Fruit fly (Drosophila melanogaster) Kc167 (cell line): ENCODE measurements around the gene MTA1-like.

Experiments
- Myc ChIP-seq: fragments of >200 bp; optimal IDR thresholded peaks from 2 replicates; lab custom pipeline; 2017; ENCODE audit warnings: missing external identifiers
- Sin3A ChIP-seq: fragments of >200 bp; optimal IDR thresholded peaks from 2 replicates; lab custom pipeline; 2018; ENCODE audit warnings: missing external identifiers
- h ChIP-seq: fragments of >200 bp; optimal IDR thresholded peaks from 3 replicates; lab custom pipeline; 2018; ENCODE audit warnings: missing external identifiers
- insv ChIP-seq: fragments of >200 bp; optimal IDR thresholded peaks from 3 replicates; lab custom pipeline; 2018; ENCODE audit warnings: missing external identifiers
- psq ChIP-seq: fragments of >200 bp; optimal IDR thresholded peaks from 2 replicates; lab custom pipeline; 2017; ENCODE audit warnings: missing external identifiers
- ttk ChIP-seq: sonication (Bioruptor generic); optimal IDR thresholded peaks from 2 replicates; lab custom pipeline; 2017; ENCODE audit warnings: missing external identifiers

MTA1-like gene

dm6 chr3R:5654692-5655181 is 6.2 kb upstream of the MTA1-like start, which contains the start of the genes elm and MED27:
Gene elm, minus strand, starts transcription at chr3R:5654861.
Gene MED27, plus strand, starts transcription at chr3R:5655139.
- TF ChIP-seq Sin3A (lab: Kevin White, UChicago) (no peak), Myc (no peak), psq (lab: Kevin White, UChicago) (no peak), insv (no peak), ttk (lab: Kevin White, UChicago) (no peak), h (lab: Kevin White, UChicago) (no peak)

- TF ChIP-seq h (lab: Kevin White, UChicago), result no peak
- no peak for TF ChIP-seq Sin3A (lab: Kevin White, UChicago)
- TF ChIP-seq insv, result no peak
- no peak for TF ChIP-seq psq (lab: Kevin White, UChicago)
These were observed 5.3 kb upstream of the MTA1-like start for dm6 chr3R:5653887-5654286.

dm6 chr3R:5649903-5650302 is 1.4 kb upstream of the MTA1-like start:
- peak; percentile 77 for TF ChIP-seq ttk (lab: Kevin White, UChicago)
- no peak for TF ChIP-seq Myc

- TF ChIP-seq psq (lab: Kevin White, UChicago) (no peak), insv (no peak), Myc (no peak), Sin3A (lab: Kevin White, UChicago) (no peak), h (lab: Kevin White, UChicago) (no peak), ttk (lab: Kevin White, UChicago) (no peak)
These were observed 601 bp downstream of the MTA1-like start for dm6 chr3R:5647705-5648568.

dm6 chr3R:5643421-5643820 is 5.1 kb downstream of the MTA1-like start:
- no peak for TF ChIP-seq Myc

- TF ChIP-seq h (lab: Kevin White, UChicago) (no peak), psq (lab: Kevin White, UChicago) (no peak), Sin3A (lab: Kevin White, UChicago) (no peak), insv (no peak), Myc (no peak), ttk (lab: Kevin White, UChicago) (no peak)
These were observed 11.8 kb downstream of the MTA1-like start, which contains the start of the genes CG31548 and CG12170 for dm6 chr3R:5636519-5637430. Gene CG31548, minus strand, starts transcription at chr3R:5636852. Gene CG12170, plus strand, starts transcription at chr3R:5637234.

- no peak for TF ChIP-seq Myc
- no peak for TF ChIP-seq psq (lab: Kevin White, UChicago)
- no peak for TF ChIP-seq ttk (lab: Kevin White, UChicago)
- TF ChIP-seq h (lab: Kevin White, UChicago), result no peak
- TF ChIP-seq Sin3A (lab: Kevin White, UChicago), result no peak
- no peak for TF ChIP-seq insv
These were observed 13.0 kb downstream of the MTA1-like start, which contains the start of gene CG31546 for dm6 chr3R:5635524-5635923. Gene CG31546, minus strand, starts transcription at chr3R:5635624.

- TF ChIP-seq ttk (lab: Kevin White, UChicago) (no peak), insv (no peak), Myc (no peak), Sin3A (lab: Kevin White, UChicago) (no peak), h (lab: Kevin White, UChicago) (no peak), psq (lab: Kevin White, UChicago) (no peak)
These were observed 15.1 kb downstream of the MTA1-like start, which contains the start of gene CG12171 for dm6 chr3R:5633437-5633836. Gene CG12171, plus strand, starts transcription at chr3R:5633627.

- TF ChIP-seq h (lab: Kevin White, UChicago) (no peak), Myc (no peak), Sin3A (lab: Kevin White, UChicago) (no peak), insv (no peak), ttk (lab: Kevin White, UChicago) (no peak), psq (lab: Kevin White, UChicago) (no peak)
These were observed 16.4 kb downstream of the MTA1-like start, which contains the start of gene CG31549 for dm6 chr3R:5632182-5632581. Gene CG31549, plus strand, starts transcription at chr3R:5632192.

dm6 chr3R:5627552-5627951 is 21.0 kb downstream of the MTA1-like start, which contains the start of gene CG31551:
Gene CG31551, plus strand, starts transcription at chr3R:5627852.
- no peak for TF ChIP-seq insv
- TF ChIP-seq Myc, result no peak
- no peak for TF ChIP-seq h (lab: Kevin White, UChicago)

- TF ChIP-seq insv (no peak), Myc (no peak), h (lab: Kevin White, UChicago) (no peak), ttk (lab: Kevin White, UChicago) (no peak), psq (lab: Kevin White, UChicago) (no peak), Sin3A (lab: Kevin White, UChicago) (no peak)
These were observed 24.2 kb downstream of the MTA1-like start, which contains the start of the genes Dph4, Spec2 and RpL13A for dm6 chr3R:5624115-5624878. Gene Dph4, minus strand, starts transcription at chr3R:5624125. Gene Spec2, minus strand, starts transcription at chr3R:5624125. Gene RpL13A, plus strand, starts transcription at chr3R:5624474.
